Fruit fly (Drosophila melanogaster): ENCODE results near the gene Tango6.

Gene Tango6

DNA sequence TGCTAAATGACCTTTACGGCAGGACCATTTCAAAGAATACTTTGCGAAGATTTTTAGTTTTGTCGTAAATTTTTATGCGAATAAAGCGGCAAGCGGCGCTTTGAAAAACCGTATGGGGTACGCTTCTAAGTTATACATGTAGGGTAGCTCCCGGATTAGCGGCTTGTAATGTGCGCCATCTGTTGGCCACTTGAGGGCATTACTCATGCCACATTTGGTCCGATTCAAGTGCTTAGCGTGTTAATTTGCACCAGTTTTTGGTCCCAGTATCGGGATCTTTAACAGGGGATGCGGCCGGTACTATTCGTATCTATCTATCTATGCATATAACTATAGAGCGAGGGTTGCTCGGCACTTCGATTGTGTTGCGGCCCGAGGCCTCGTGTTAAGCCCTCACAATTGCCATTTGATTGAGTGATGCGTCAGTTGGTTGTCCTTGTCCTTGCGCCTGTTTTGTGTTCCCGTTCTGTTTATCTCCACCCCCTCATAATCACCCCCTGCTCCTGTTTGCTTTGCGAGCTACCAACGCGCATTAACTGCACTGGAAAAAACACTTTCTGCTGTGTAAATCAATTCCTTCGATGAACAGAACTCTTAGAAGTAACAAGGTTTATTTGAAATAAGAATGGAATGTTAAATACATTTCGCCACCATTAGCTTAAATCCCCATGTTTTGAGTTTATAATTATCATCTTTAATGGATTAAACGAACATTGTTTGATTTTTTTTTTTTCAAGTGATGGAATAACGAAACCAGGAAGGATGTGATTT, 38.3 kb upstream of the Tango6 start (continued):
- TF ChIP-seq cas (GFP tag; IDR thresholded peaks at IDR 0.05) (no peak), Poxn (GFP tag; IDR thresholded peaks at IDR 0.05) (no peak), jumu (GFP tag; optimal IDR thresholded peaks at IDR 0.05) (peak; percentile 25), sens-2 (GFP tag; IDR thresholded peaks at IDR 0.05) (no peak), Asciz (GFP tag; optimal IDR thresholded peaks at IDR 0.05) (no peak), CG11696 (GFP tag; IDR thresholded peaks at IDR 0.05) (no peak), E2f1 (GFP tag; IDR thresholded peaks at IDR 0.05) (no peak), HLH3B (GFP tag; IDR thresholded peaks at IDR 0.05) (no peak), CG11247 (GFP tag; IDR thresholded peaks at IDR 0.05) (no peak), peb (GFP tag; IDR thresholded peaks at IDR 0.05) (no peak), Opbp (GFP tag; IDR thresholded peaks at IDR 0.05; ENCODE audit: partially characterized antibody) (no peak), lmd (GFP tag; IDR thresholded peaks at IDR 0.05) (no peak), knrl (GFP tag; IDR thresholded peaks at IDR 0.05; ENCODE audit: partially characterized antibody) (no peak), btn (GFP tag; optimal IDR thresholded peaks at IDR 0.05) (no peak)

DNA sequence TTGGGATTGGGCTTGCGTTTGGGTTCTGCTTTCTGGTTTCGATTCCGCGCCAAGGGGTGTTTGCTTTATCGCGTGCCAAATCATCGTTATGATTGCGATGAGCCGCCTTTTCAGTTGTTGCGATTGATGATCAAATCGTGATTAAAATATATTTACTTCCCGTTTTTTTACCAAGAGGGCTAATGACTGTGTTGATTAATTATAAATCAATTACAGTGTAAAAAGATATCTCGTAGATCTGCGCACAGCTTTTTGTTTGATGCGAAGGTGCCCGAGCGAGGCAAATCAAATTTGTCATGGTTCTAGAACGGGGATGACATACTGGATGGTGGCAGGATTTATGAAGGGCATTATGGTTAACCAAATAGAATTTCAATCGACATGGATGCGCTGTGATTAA, 35.0 kb upstream of the Tango6 start:
- TF ChIP-seq grn (GFP tag; optimal IDR thresholded peaks at IDR 0.05) (peak; percentile 12), CG17829 (tag; optimal IDR thresholded peaks at IDR 0.05) (no peak), HLH4C (GFP tag; IDR thresholded peaks at IDR 0.05; ENCODE audit: partially characterized antibody) (no peak), Ets65A (GFP tag) (peak; percentile 50), CG12659 (GFP tag; optimal IDR thresholded peaks at IDR 0.05) (no peak), NC2β (GFP tag; optimal IDR thresholded peaks at IDR 0.05) (no peak), gsb-n (tag; optimal IDR thresholded peaks at IDR 0.05) (peak; percentile 76), CG14710 (tag; optimal IDR thresholded peaks at IDR 0.05) (no peak), CG2116 (GFP tag; optimal IDR thresholded peaks at IDR 0.05) (no peak), ewg (GFP tag; optimal IDR thresholded peaks at IDR 0.05) (no peak), E2f2 (GFP tag; IDR thresholded peaks at IDR 0.05) (no peak), CG7745 (tag; optimal IDR thresholded peaks at IDR 0.05) (no peak), CG11247 (GFP tag; IDR thresholded peaks at IDR 0.05) (no peak)

DNA sequence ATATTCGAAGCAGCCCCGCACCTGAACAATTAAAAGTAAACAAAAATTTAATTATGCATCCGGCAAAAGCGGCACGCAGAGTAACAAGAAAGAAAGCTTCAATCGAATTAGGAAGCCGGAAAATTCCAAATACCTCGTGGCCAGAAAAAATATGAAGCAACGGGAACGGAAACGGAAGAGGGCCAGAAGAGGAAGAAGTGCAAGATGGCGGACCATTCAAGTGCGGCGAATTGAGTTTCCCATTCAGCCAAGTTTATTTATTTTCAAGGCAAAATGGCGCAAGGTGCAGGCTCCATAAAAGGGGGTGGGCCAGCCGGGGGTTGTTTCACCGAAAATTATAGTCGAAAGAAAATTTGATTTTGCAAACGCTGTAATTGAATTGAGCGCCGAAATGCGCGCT, 34.2 kb upstream of the Tango6 start:
- TF ChIP-seq lbe (GFP tag; optimal IDR thresholded peaks at IDR 0.05): no peak
- peak; percentile 33; the same call in 1 of the 2 replicates for TF ChIP-seq CG17328 (GFP tag; IDR thresholded peaks at IDR 0.05)
- TF ChIP-seq nau (GFP tag; optimal IDR thresholded peaks at IDR 0.05): peak; percentile 5
- no peak for TF ChIP-seq CG10654 (GFP tag; optimal IDR thresholded peaks at IDR 0.05)
- peak; percentile 71 for TF ChIP-seq ac (GFP tag; optimal IDR thresholded peaks at IDR 0.05)
- TF ChIP-seq Chrac-16 (GFP tag; optimal IDR thresholded peaks at IDR 0.05): no peak
- TF ChIP-seq CG14050 (GFP tag; IDR thresholded peaks at IDR 0.05): no peak
- TF ChIP-seq CG33557 (GFP tag; optimal IDR thresholded peaks at IDR 0.05): peak; percentile 59
- 0 out of 3 replicates have a peak, but pooled peaks have one; percentile 21 for TF ChIP-seq CG11695 (GFP tag; IDR thresholded peaks at IDR 0.05)
- 0 out of 3 replicates have a peak, but pooled peaks have one; percentile 27 for TF ChIP-seq z (GFP tag; IDR thresholded peaks at IDR 0.05)
- TF ChIP-seq gsb-n (tag; optimal IDR thresholded peaks at IDR 0.05): peak; percentile 40
- TF ChIP-seq Spps (tag; optimal IDR thresholded peaks at IDR 0.05): no peak
- peak; percentile 11 for TF ChIP-seq twi (tag; optimal IDR thresholded peaks at IDR 0.05)
- peak; percentile 44; the same call in 1 of the 3 replicates for TF ChIP-seq ci (GFP tag; IDR thresholded peaks at IDR 0.05)
- peak; percentile 59 for TF ChIP-seq CG17385 (GFP tag; optimal IDR thresholded peaks at IDR 0.05)
- TF ChIP-seq chm (GFP tag; IDR thresholded peaks at IDR 0.05): 0 out of 2 replicates have a peak, but pooled peaks have one; percentile 29
- peak; percentile 34 for TF ChIP-seq Nf-YB (GFP tag; optimal IDR thresholded peaks at IDR 0.05)
- peak; percentile 59 for TF ChIP-seq fd102C (GFP tag; optimal IDR thresholded peaks at IDR 0.05)
- TF ChIP-seq CG9727 (GFP tag; optimal IDR thresholded peaks at IDR 0.05): peak; percentile 41
- peak; percentile 27 for TF ChIP-seq Jarid2 (GFP tag; optimal IDR thresholded peaks at IDR 0.05)
- no peak for TF ChIP-seq CG5180 (GFP tag; optimal IDR thresholded peaks at IDR 0.05)
- peak; percentile 33 for TF ChIP-seq CG10431 (GFP tag; optimal IDR thresholded peaks at IDR 0.05)
- TF ChIP-seq MTF-1 (GFP tag; optimal IDR thresholded peaks at IDR 0.05; ENCODE audit: borderline replicate concordance): peak; percentile 46
